Worm (Caenorhabditis elegans): ENCODE measurements around the gene Y72A10A.1.

DNA sequence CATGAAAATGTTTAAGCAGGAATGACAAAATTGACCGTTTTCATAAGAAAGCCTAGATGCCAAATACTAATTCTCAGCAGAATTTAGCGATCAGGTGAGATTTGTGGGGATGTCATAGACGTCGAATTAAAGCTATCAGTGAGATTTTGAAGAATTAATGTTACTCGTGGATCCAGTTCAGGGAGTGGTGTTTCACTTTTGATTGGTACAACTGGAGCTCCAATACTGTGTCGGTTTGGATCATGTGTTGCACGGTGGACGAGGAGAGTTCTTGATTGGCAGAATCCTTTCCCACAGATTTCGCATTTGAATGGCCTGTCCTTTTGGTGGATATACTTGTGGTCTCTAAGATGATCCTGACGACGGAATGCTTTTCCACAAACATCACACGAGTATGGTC is 21.4 kb upstream of the Y72A10A.1 start:
- TF ChIP-seq pqm-1 (tag; optimal IDR thresholded peaks at IDR 0.05) (no peak), sptf-1 (tag; optimal IDR thresholded peaks at IDR 0.05) (no peak), lin-35 (GFP tag; optimal IDR thresholded peaks at IDR 0.05) (no peak), fkh-4 (tag; optimal IDR thresholded peaks at IDR 0.05; ENCODE audit: borderline replicate concordance) (no peak)

All from whole organism, L1 larva.